Fruit fly (Drosophila melanogaster): ENCODE data around the gene CG8132.

The CG8132 gene

dm6 chr3R:9352595-9353275 lies 48.6 kb upstream of the CG8132 start (continued):
- TF ChIP-seq cg (GFP tag; optimal IDR thresholded peaks at IDR 0.05) (peak; percentile 91), CG1603 (tag; optimal IDR thresholded peaks at IDR 0.05) (no peak), az2 (GFP tag; optimal IDR thresholded peaks at IDR 0.05) (no peak), sens-2 (GFP tag; IDR thresholded peaks at IDR 0.05) (no peak), knrl (GFP tag; IDR thresholded peaks at IDR 0.05; ENCODE audit: partially characterized antibody) (no peak), Bdp1 (GFP tag; optimal IDR thresholded peaks at IDR 0.05) (no peak), slp2 (GFP tag; optimal IDR thresholded peaks at IDR 0.05) (no peak), cato (GFP tag; optimal IDR thresholded peaks at IDR 0.05; ENCODE audit: borderline replicate concordance) (no peak), Dfd (GFP tag; optimal IDR thresholded peaks at IDR 0.05) (no peak), NFAT (GFP tag; IDR thresholded peaks at IDR 0.05) (no peak), CG10565 (GFP tag; optimal IDR thresholded peaks at IDR 0.05) (no peak), phol (tag; optimal IDR thresholded peaks at IDR 0.05) (no peak), Lpt (GFP tag; optimal IDR thresholded peaks at IDR 0.05) (no peak), NC2β (GFP tag; optimal IDR thresholded peaks at IDR 0.05) (no peak), hth (optimal IDR thresholded peaks at IDR 0.05) (no peak), CG10267 (tag; optimal IDR thresholded peaks at IDR 0.05) (no peak), ham (GFP tag; IDR thresholded peaks at IDR 0.05) (no peak), CG10543 (GFP tag; optimal IDR thresholded peaks at IDR 0.05) (peak; percentile 14), br (optimal IDR thresholded peaks at IDR 0.05) (no peak), Dref (GFP tag; IDR thresholded peaks at IDR 0.05) (no peak), exex (tag; optimal IDR thresholded peaks at IDR 0.05) (no peak), CG11247 (GFP tag; IDR thresholded peaks at IDR 0.05) (no peak), PHDP (tag; optimal IDR thresholded peaks at IDR 0.05) (no peak), zen2 (GFP tag; IDR thresholded peaks at IDR 0.05; ENCODE audit: partially characterized antibody) (no peak), jing (GFP tag; optimal IDR thresholded peaks at IDR 0.05) (no peak), CG8765 (GFP tag; IDR thresholded peaks at IDR 0.05) (no peak)

DNA sequence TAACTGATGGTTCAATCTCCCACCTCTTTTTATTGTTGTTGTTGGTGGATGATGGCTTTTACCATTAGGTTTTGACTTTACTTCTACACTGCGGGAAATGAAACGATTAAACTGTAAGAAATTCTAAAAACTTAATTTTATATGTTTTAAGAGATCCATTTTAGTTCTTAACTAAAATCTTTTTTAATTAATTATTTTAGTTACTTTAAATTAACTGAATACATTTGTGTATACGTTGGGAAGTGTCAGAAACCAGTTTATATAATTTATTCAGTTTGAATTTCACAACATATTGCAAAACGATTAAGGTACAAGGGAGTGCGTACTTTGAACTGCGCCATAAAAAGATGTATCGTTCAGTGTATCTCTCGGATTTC lies 48.0 kb upstream of the CG8132 start:
- TF ChIP-seq grau (tag; optimal IDR thresholded peaks at IDR 0.05) (peak; percentile 89), Rfx (GFP tag; IDR thresholded peaks at IDR 0.05) (no peak), pho (GFP tag; optimal IDR thresholded peaks at IDR 0.05) (peak; percentile 37), fd102C (GFP tag; optimal IDR thresholded peaks at IDR 0.05) (no peak), Hmr (GFP tag; optimal IDR thresholded peaks at IDR 0.05) (peak; percentile 85), Dbx (GFP tag; IDR thresholded peaks at IDR 0.05) (no peak), CG1602 (GFP tag; optimal IDR thresholded peaks at IDR 0.05) (peak; percentile 79), psq (GFP tag; optimal IDR thresholded peaks at IDR 0.05) (peak; percentile 59), CG3065 (GFP tag; optimal IDR thresholded peaks at IDR 0.05) (peak; percentile 58), CG4404 (GFP tag; IDR thresholded peaks at IDR 0.05) (no peak), Hr39 (optimal IDR thresholded peaks at IDR 0.05) (no peak), chinmo (GFP tag; IDR thresholded peaks at IDR 0.05; ENCODE audit: partially characterized antibody) (no peak), gfzf (GFP tag; optimal IDR thresholded peaks at IDR 0.05) (no peak), CG17385 (GFP tag; optimal IDR thresholded peaks at IDR 0.05) (peak; percentile 84), jing (GFP tag; optimal IDR thresholded peaks at IDR 0.05) (no peak), CG12236 (GFP tag; optimal IDR thresholded peaks at IDR 0.05) (no peak), CG7556 (GFP tag; optimal IDR thresholded peaks at IDR 0.05) (peak; percentile 94), CTCF (GFP tag; optimal IDR thresholded peaks at IDR 0.05) (peak; percentile 41), Antp (GFP tag; optimal IDR thresholded peaks at IDR 0.05) (peak; percentile 50), tin (GFP tag; optimal IDR thresholded peaks at IDR 0.05) (peak; percentile 79), dpn (GFP tag; optimal IDR thresholded peaks at IDR 0.05) (peak; percentile 56 to 84), ssp (GFP tag; IDR thresholded peaks at IDR 0.05) (no peak), tap (tag; optimal IDR thresholded peaks at IDR 0.05) (peak; percentile 92), lola (GFP tag; optimal IDR thresholded peaks at IDR 0.05) (peak in 1 of 3 experiments; percentile 89), NC2α (GFP tag; optimal IDR thresholded peaks at IDR 0.05) (no peak), CG2712 (tag; optimal IDR thresholded peaks at IDR 0.05) (peak; percentile 96), CG8944 (GFP tag; optimal IDR thresholded peaks at IDR 0.05) (no peak), CG6765 (GFP tag; optimal IDR thresholded peaks at IDR 0.05) (peak; percentile 36)
